Fruit fly (Drosophila melanogaster): Measurements from ENCODE around the gene CG33257.

Gene CG33257

dm6 chr3L:16328207-16328891, 17.8 kb upstream of the CG33257 start, which contains the start of gene CG13058 (continued):
- TF ChIP-seq jing (GFP tag; optimal IDR thresholded peaks at IDR 0.05) (peak; percentile 42), CG4360 (GFP tag; IDR thresholded peaks at IDR 0.05) (no peak), Ravus (GFP tag; IDR thresholded peaks at IDR 0.05) (no peak; the same call in 1 of the 2 replicates), Hr78 (GFP tag; optimal IDR thresholded peaks at IDR 0.05) (no peak), CG9609 (GFP tag; optimal IDR thresholded peaks at IDR 0.05) (peak; percentile 61), Bgb (GFP tag; IDR thresholded peaks at IDR 0.05; ENCODE audit: partially characterized antibody) (no peak), NfI (GFP tag; optimal IDR thresholded peaks at IDR 0.05) (peak; percentile 67), ase (GFP tag; IDR thresholded peaks at IDR 0.05) (no peak), rib (GFP tag; IDR thresholded peaks at IDR 0.05) (no peak), Gsc (GFP tag; IDR thresholded peaks at IDR 0.05) (no peak), dmrt99B (tag; optimal IDR thresholded peaks at IDR 0.05) (peak; percentile 77), CG8944 (GFP tag; optimal IDR thresholded peaks at IDR 0.05) (peak; percentile 36), HHEX (GFP tag; optimal IDR thresholded peaks at IDR 0.05) (peak; percentile 59), sim (GFP tag; IDR thresholded peaks at IDR 0.05) (no peak), salm (tag; optimal IDR thresholded peaks at IDR 0.05) (no peak), schlank (tag; optimal IDR thresholded peaks at IDR 0.05) (no peak), yki (optimal IDR thresholded peaks at IDR 0.05) (no peak), Ets65A (GFP tag) (peak; percentile 45), CG18764 (GFP tag; optimal IDR thresholded peaks at IDR 0.05) (peak; percentile 27), CG8388 (GFP tag; optimal IDR thresholded peaks at IDR 0.05) (no peak), ash1 (GFP tag; optimal IDR thresholded peaks at IDR 0.05) (no peak), Atf3 (GFP tag; optimal IDR thresholded peaks at IDR 0.05) (peak; percentile 44), ro (GFP tag; IDR thresholded peaks at IDR 0.05) (no peak), CG17186 (GFP tag; optimal IDR thresholded peaks at IDR 0.05) (no peak), CG18619 (GFP tag; optimal IDR thresholded peaks at IDR 0.05) (peak; percentile 61), Dek (tag; optimal IDR thresholded peaks at IDR 0.05) (peak; percentile 60), bigmax (GFP tag; optimal IDR thresholded peaks at IDR 0.05) (no peak), HLH4C (GFP tag; IDR thresholded peaks at IDR 0.05; ENCODE audit: partially characterized antibody) (no peak), bsh (GFP tag; optimal IDR thresholded peaks at IDR 0.05) (peak in 1 of 2 experiments; percentile 3), CG17829 (tag; optimal IDR thresholded peaks at IDR 0.05) (no peak), Dll (GFP tag; IDR thresholded peaks at IDR 0.05; ENCODE audit: partially characterized antibody) (no peak), croc (GFP tag; conservative IDR thresholded peaks at IDR 0.05) (no peak), trh (GFP tag; optimal IDR thresholded peaks at IDR 0.05) (no peak), Scr (GFP tag; IDR thresholded peaks at IDR 0.05; ENCODE audit: partially characterized antibody) (no peak), CG3281 (GFP tag; optimal IDR thresholded peaks at IDR 0.05) (peak; percentile 43), CG7271 (tag; optimal IDR thresholded peaks at IDR 0.05) (no peak), Hmx (GFP tag; optimal IDR thresholded peaks at IDR 0.05) (no peak), CG15696 (tag; optimal IDR thresholded peaks at IDR 0.05) (no peak), lmd (GFP tag; IDR thresholded peaks at IDR 0.05) (peak; percentile 67), CG14860 (GFP tag; IDR thresholded peaks at IDR 0.05; ENCODE audit: partially characterized antibody) (no peak), al (GFP tag; IDR thresholded peaks at IDR 0.05) (0 out of 2 replicates have a peak, but pooled peaks have one; percentile 23), her (GFP tag; optimal IDR thresholded peaks at IDR 0.05) (peak; percentile 2), exex (tag; optimal IDR thresholded peaks at IDR 0.05) (no peak), CG30403 (GFP tag; optimal IDR thresholded peaks at IDR 0.05) (peak; percentile 61), zen (tag; optimal IDR thresholded peaks at IDR 0.05) (no peak), CG12236 (GFP tag; optimal IDR thresholded peaks at IDR 0.05) (no peak), CG17568 (GFP tag; optimal IDR thresholded peaks at IDR 0.05) (no peak), scrt (GFP tag; optimal IDR thresholded peaks at IDR 0.05) (peak; percentile 37), Sox100B (GFP tag; optimal IDR thresholded peaks at IDR 0.05) (peak; percentile 53), oc (tag; optimal IDR thresholded peaks at IDR 0.05) (no peak)
